Worm (Caenorhabditis elegans) whole organism, L4/young adult: ENCODE data around the gene che-7.

Experiments
- dao-5 ChIP-seq: sonication (generic microtip); optimal IDR thresholded peaks from 2 replicates; lab custom pipeline; 2016; ENCODE audit warnings: missing genotype, missing genetic modification characterization, moderate library complexity, missing compliant biosample characterization
- him-1 ChIP-seq: sonication (generic microtip); optimal IDR thresholded peaks from 2 replicates; lab custom pipeline; 2016; ENCODE audit warnings: missing genotype, missing genetic modification reagents, missing genetic modification characterization, missing compliant biosample characterization

DNA sequence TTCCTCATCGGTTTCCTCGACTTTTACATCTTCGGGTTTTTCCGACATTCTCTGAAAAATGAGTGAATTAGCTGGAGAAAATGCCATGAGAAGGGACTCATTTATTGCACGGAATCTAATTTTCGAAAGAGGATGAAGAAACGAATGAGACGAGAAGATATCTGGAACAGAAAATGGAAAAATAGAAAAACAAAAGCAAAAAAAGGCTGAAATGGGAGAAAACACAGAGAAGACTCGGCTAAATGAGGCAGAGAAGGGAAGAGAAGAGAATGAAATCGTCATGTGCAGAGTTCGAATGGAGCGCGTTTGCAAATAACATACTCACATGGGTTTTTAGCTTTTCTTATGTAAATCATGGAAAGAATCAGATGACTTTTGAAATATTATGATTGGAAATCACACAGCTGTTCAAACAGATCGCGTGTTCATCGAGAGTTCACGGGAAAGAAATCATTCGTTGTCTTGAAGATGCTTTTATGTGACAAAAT is 44.9 kb upstream of the che-7 start, which contains the start of gene Y97E10AR.6:
- TF ChIP-seq him-1, result no peak
- no peak for TF ChIP-seq dao-5 (tag; lab: Kevin White, UChicago)
